Fruit fly (Drosophila melanogaster) whole organism, pupa: ENCODE results near the gene Pgd.

Source experiments
- CG10348 ChIP-seq: fragments of 200-800 bp; sonication (Bioruptor generic); IDR thresholded peaks from 2 replicates; pipeline ENCODE4 v1.3.6; 2022; ENCODE audit warnings: missing biosample characterization, missing genetic modification characterization
- CG12605 ChIP-seq: fragments of 200-800 bp; sonication (Bioruptor generic); IDR thresholded peaks from 2 replicates; pipeline ENCODE4 v1.3.6; 2022; ENCODE audit warnings: missing biosample characterization, missing genetic modification characterization
- CG15710 ChIP-seq: fragments of 200-800 bp; sonication (Bioruptor generic); optimal IDR thresholded peaks from 2 replicates; lab custom pipeline; 2018; ENCODE audit warnings: missing biosample characterization, mild to moderate bottlenecking, missing genetic modification characterization, moderate library complexity
- CG32121 ChIP-seq: fragments of 200-800 bp; sonication (Bioruptor generic); IDR thresholded peaks from 2 replicates; pipeline ENCODE4 v1.3.6; 2022; ENCODE audit warnings: missing biosample characterization, missing genetic modification characterization
- CG4496 ChIP-seq: fragments of 200-800 bp; sonication (Bioruptor generic); IDR thresholded peaks from 3 replicates; pipeline ENCODE4 v1.3.6; 2022; ENCODE audit warnings: missing biosample characterization, missing genetic modification characterization
- CG8159 ChIP-seq: fragments of 200-800 bp; sonication (Bioruptor generic); optimal IDR thresholded peaks from 3 replicates; lab custom pipeline; 2018; ENCODE audit warnings: missing biosample characterization, mild to moderate bottlenecking, missing genetic modification characterization, moderate library complexity
- CG8301 ChIP-seq: fragments of 200-800 bp; sonication (Bioruptor generic); optimal IDR thresholded peaks from 2 replicates; lab custom pipeline; 2018; ENCODE audit warnings: missing biosample characterization, mild to moderate bottlenecking, missing genetic modification characterization
- CG9948 ChIP-seq: fragments of 200-800 bp; sonication (Bioruptor generic); optimal IDR thresholded peaks from 2 replicates; lab custom pipeline; 2018; ENCODE audit warnings: missing biosample characterization, mild to moderate bottlenecking, missing genetic modification characterization, moderate library complexity
- D1 ChIP-seq: fragments of 200-800 bp; sonication (Bioruptor generic); optimal IDR thresholded peaks from 2 replicates; lab custom pipeline; 2018; ENCODE audit warnings: missing biosample characterization, mild to moderate bottlenecking, missing genetic modification characterization, moderate library complexity
- EcR ChIP-seq: fragments of 200-800 bp; sonication (Bioruptor generic); optimal IDR thresholded peaks from 3 replicates; lab custom pipeline; 2019; ENCODE audit warnings: missing biosample characterization, missing genetic modification characterization, mild to moderate bottlenecking, moderate library complexity, missing genetic modification reagents
- Ets98B ChIP-seq: fragments of 200-800 bp; sonication (Bioruptor generic); IDR thresholded peaks from 2 replicates; pipeline ENCODE4 v1.3.6; 2022; ENCODE audit warnings: missing biosample characterization, missing genetic modification characterization
- Pif1A ChIP-seq: fragments of 200-800 bp; sonication (Bioruptor generic); optimal IDR thresholded peaks from 3 replicates; lab custom pipeline; 2016; ENCODE audit warnings: missing biosample characterization, missing genetic modification characterization
- Pif1B ChIP-seq: fragments of 200-800 bp; sonication (Bioruptor generic); optimal IDR thresholded peaks from 3 replicates; lab custom pipeline; 2016; ENCODE audit warnings: missing biosample characterization, missing genetic modification characterization

DNA sequence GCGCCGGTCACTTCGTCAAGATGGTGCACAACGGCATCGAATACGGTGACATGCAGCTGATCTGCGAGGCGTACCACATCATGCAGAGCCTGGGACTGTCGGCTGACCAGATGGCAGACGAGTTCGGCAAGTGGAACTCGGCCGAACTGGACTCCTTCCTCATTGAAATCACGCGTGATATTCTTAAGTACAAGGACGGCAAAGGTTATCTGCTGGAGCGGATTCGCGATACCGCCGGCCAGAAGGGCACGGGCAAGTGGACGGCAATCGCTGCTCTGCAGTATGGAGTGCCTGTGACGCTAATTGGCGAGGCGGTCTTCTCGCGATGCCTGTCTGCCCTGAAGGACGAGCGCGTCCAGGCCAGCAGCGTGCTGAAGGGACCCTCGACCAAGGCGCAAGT, 2.5 kb downstream of the Pgd start:
- TF ChIP-seq CG15710 (tag; lab: Kevin White, UChicago) (no peak), EcR (no peak), CG9948 (tag; lab: Kevin White, UChicago) (no peak), CG10348 (GFP tag; lab: Robert Waterston, UW) (no peak), CG8159 (no peak), D1 (no peak), Ets98B (no peak), CG8301 (tag; lab: Kevin White, UChicago) (no peak), Pif1B (GFP tag; lab: Kevin White, UChicago) (no peak), Pif1A (GFP tag; lab: Kevin White, UChicago) (no peak), CG4496 (GFP tag; lab: Robert Waterston, UW) (no peak), CG12605 (GFP tag; lab: Robert Waterston, UW) (no peak), CG32121 (GFP tag; lab: Robert Waterston, UW) (no peak)
